Fruit fly (Drosophila melanogaster) whole organism, embryonic: ENCODE measurements around the gene CG32679.

Experiments used
- ATbp ChIP-seq: fragments of 200-800 bp; sonication (Bioruptor generic); optimal IDR thresholded peaks from 2 replicates; lab custom pipeline; 2017; ENCODE audit warnings: missing biosample characterization, mild to moderate bottlenecking, missing genetic modification characterization, missing genetic modification reagents
- BtbVII ChIP-seq: fragments of 200-800 bp; sonication (Bioruptor generic); optimal IDR thresholded peaks from 3 replicates; lab custom pipeline; 2017; ENCODE audit warnings: missing biosample characterization, mild to moderate bottlenecking, missing genetic modification characterization
- C15 ChIP-seq: fragments of 200-800 bp; sonication (Bioruptor generic); IDR thresholded peaks from 3 replicates; pipeline ENCODE4 v1.3.6; 2022; ENCODE audit warnings: missing biosample characterization, missing genetic modification characterization
- CG10431 ChIP-seq: fragments of 200-800 bp; sonication (Bioruptor generic); optimal IDR thresholded peaks from 3 replicates; lab custom pipeline; 2018; ENCODE audit warnings: missing biosample characterization, mild to moderate bottlenecking, missing genetic modification characterization
- CG10565 ChIP-seq: fragments of 200-800 bp; sonication (Bioruptor generic); optimal IDR thresholded peaks from 3 replicates; lab custom pipeline; 2016; ENCODE audit warnings: missing biosample characterization, mild to moderate bottlenecking, missing genetic modification characterization
- CG10979 ChIP-seq: fragments of 200-800 bp; sonication (Bioruptor generic); optimal IDR thresholded peaks from 2 replicates; lab custom pipeline; 2018; ENCODE audit warnings: missing biosample characterization, mild to moderate bottlenecking, missing genetic modification characterization, moderate library complexity
- CG12219 ChIP-seq: fragments of 200-800 bp; sonication (Bioruptor generic); optimal IDR thresholded peaks from 3 replicates; lab custom pipeline; 2018; ENCODE audit warnings: missing biosample characterization, mild to moderate bottlenecking, missing genetic modification characterization
- CG1233 ChIP-seq: fragments of 200-800 bp; sonication (Bioruptor generic); optimal IDR thresholded peaks from 4 replicates; lab custom pipeline; 2018; ENCODE audit warnings: missing biosample characterization, mild to moderate bottlenecking, missing genetic modification characterization
- CG15073 ChIP-seq: fragments of 200-800 bp; sonication (Bioruptor generic); optimal IDR thresholded peaks from 2 replicates; lab custom pipeline; 2016; ENCODE audit warnings: missing biosample characterization, missing genetic modification characterization
- CG2116 ChIP-seq: fragments of 200-800 bp; sonication (Bioruptor generic); optimal IDR thresholded peaks from 3 replicates; lab custom pipeline; 2018; ENCODE audit warnings: missing biosample characterization, mild to moderate bottlenecking, missing genetic modification characterization
- CG2120 ChIP-seq: fragments of 200-800 bp; sonication (Bioruptor generic); optimal IDR thresholded peaks from 3 replicates; lab custom pipeline; 2016; ENCODE audit warnings: missing biosample characterization, missing genetic modification characterization
- CG2678 ChIP-seq: fragments of 200-800 bp; sonication (Bioruptor generic); optimal IDR thresholded peaks from 3 replicates; lab custom pipeline; 2019; ENCODE audit warnings: missing biosample characterization, mild to moderate bottlenecking, missing genetic modification characterization, moderate library complexity
- CG30403 ChIP-seq: fragments of 200-800 bp; sonication (Bioruptor generic); optimal IDR thresholded peaks from 3 replicates; lab custom pipeline; 2016; ENCODE audit warnings: missing biosample characterization, missing genetic modification characterization
- CG3847 ChIP-seq: fragments of 200-800 bp; sonication (Bioruptor generic); IDR thresholded peaks from 2 replicates; pipeline ENCODE4 v1.3.6; 2022; ENCODE audit warnings: missing biosample characterization, missing genetic modification characterization
- CG4730 ChIP-seq: fragments of 200-800 bp; sonication (Bioruptor generic); IDR thresholded peaks from 2 replicates; pipeline ENCODE4 v1.3.6; 2022; ENCODE audit warnings: missing biosample characterization, missing genetic modification characterization
- CG5180 ChIP-seq: fragments of 200-800 bp; sonication (Bioruptor generic); optimal IDR thresholded peaks from 3 replicates; lab custom pipeline; 2017; ENCODE audit warnings: missing biosample characterization, missing genetic modification characterization, mild to moderate bottlenecking, moderate library complexity, missing genetic modification reagents
- CG7271 ChIP-seq: fragments of 200-800 bp; sonication (Bioruptor generic); optimal IDR thresholded peaks from 2 replicates; lab custom pipeline; 2018; ENCODE audit warnings: missing biosample characterization, mild to moderate bottlenecking, missing genetic modification characterization, moderate library complexity
- CG7839 ChIP-seq: fragments of 200-800 bp; sonication (Bioruptor generic); optimal IDR thresholded peaks from 3 replicates; lab custom pipeline; 2018; ENCODE audit warnings: missing biosample characterization, mild to moderate bottlenecking, missing genetic modification characterization, moderate library complexity
- CG8089 ChIP-seq: fragments of 200-800 bp; sonication (Bioruptor generic); optimal IDR thresholded peaks from 3 replicates; lab custom pipeline; 2016; ENCODE audit warnings: missing biosample characterization, missing genetic modification characterization
- CHES-1-like ChIP-seq: fragments of 200-800 bp; sonication (Bioruptor generic); optimal IDR thresholded peaks from 2 replicates; lab custom pipeline; 2016; ENCODE audit warnings: missing biosample characterization, missing genetic modification characterization
- Chrac-16 ChIP-seq: fragments of 200-800 bp; sonication (Bioruptor generic); optimal IDR thresholded peaks from 3 replicates; lab custom pipeline; 2016; ENCODE audit warnings: missing biosample characterization, missing genetic modification characterization
- CoRest ChIP-seq: fragments of 200-800 bp; sonication (Bioruptor generic); optimal IDR thresholded peaks from 3 replicates; lab custom pipeline; 2018; ENCODE audit warnings: missing biosample characterization, mild to moderate bottlenecking, missing genetic modification characterization, moderate library complexity
- Deaf1 ChIP-seq: fragments of 200-800 bp; optimal IDR thresholded peaks from 3 replicates; lab custom pipeline; 2019; ENCODE audit warnings: missing biosample characterization, mild to moderate bottlenecking, missing genetic modification characterization, moderate library complexity
- ERR ChIP-seq: fragments of 200-800 bp; sonication (Bioruptor generic); optimal IDR thresholded peaks from 2 replicates; lab custom pipeline; 2016; ENCODE audit warnings: missing biosample characterization, missing genetic modification characterization
- Ets97D ChIP-seq: fragments of 200-800 bp; sonication (Bioruptor generic); optimal IDR thresholded peaks from 3 replicates; lab custom pipeline; 2016; ENCODE audit warnings: missing biosample characterization, missing genetic modification characterization
- Fer3 ChIP-seq: fragments of 200-800 bp; sonication (Bioruptor generic); optimal IDR thresholded peaks from 2 replicates; lab custom pipeline; 2018; ENCODE audit warnings: missing biosample characterization, mild to moderate bottlenecking, missing genetic modification characterization, moderate library complexity
- HLH54F ChIP-seq: fragments of 200-800 bp; sonication (Bioruptor generic); optimal IDR thresholded peaks from 3 replicates; lab custom pipeline; 2016; ENCODE audit warnings: missing biosample characterization, missing genetic modification characterization
- Hr39 ChIP-seq: fragments of >200 bp; optimal IDR thresholded peaks from 2 replicates; lab custom pipeline; 2017
- Med ChIP-seq: fragments of 200-800 bp; sonication (Bioruptor generic); peaks from one replicate; lab custom pipeline; 2016; ENCODE audit warnings: missing biosample characterization, missing genetic modification characterization, mild to moderate bottlenecking, inconsistent platforms, moderate library complexity
- Ravus ChIP-seq: fragments of 200-800 bp; sonication (Bioruptor generic); IDR thresholded peaks from 2 replicates; pipeline ENCODE4 v1.3.6; 2022; ENCODE audit warnings: missing biosample characterization, missing genetic modification characterization
- Ssrp ChIP-seq: fragments of 200-800 bp; sonication (Bioruptor generic); optimal IDR thresholded peaks from 2 replicates; lab custom pipeline; 2018; ENCODE audit warnings: missing biosample characterization, mild to moderate bottlenecking, missing genetic modification characterization, moderate library complexity
- Xbp1 ChIP-seq: fragments of 200-800 bp; sonication (Bioruptor generic); optimal IDR thresholded peaks from 3 replicates; lab custom pipeline; 2016; ENCODE audit warnings: missing biosample characterization, mild to moderate bottlenecking, missing genetic modification characterization
- ara ChIP-seq: fragments of 200-800 bp; sonication (Bioruptor generic); IDR thresholded peaks from 2 replicates; pipeline ENCODE4 v1.3.6; 2022; ENCODE audit warnings: missing biosample characterization, missing genetic modification characterization
- bcd ChIP-seq: fragments of 200-800 bp; sonication (Bioruptor generic); optimal IDR thresholded peaks from 2 replicates; lab custom pipeline; 2017; ENCODE audit warnings: missing biosample characterization, mild to moderate bottlenecking, missing genetic modification characterization
- btn ChIP-seq: fragments of 200-800 bp; sonication (Bioruptor generic); optimal IDR thresholded peaks from 2 replicates; lab custom pipeline; 2016; ENCODE audit warnings: missing biosample characterization, missing genetic modification characterization
- danr ChIP-seq: fragments of 200-800 bp; sonication (Bioruptor generic); IDR thresholded peaks from 2 replicates; pipeline ENCODE4 v1.3.6; 2022; ENCODE audit warnings: missing biosample characterization, missing genetic modification characterization
- gem ChIP-seq: fragments of 200-800 bp; sonication (Bioruptor generic); optimal IDR thresholded peaks from 2 replicates; lab custom pipeline; 2019; ENCODE audit warnings: missing biosample characterization, mild to moderate bottlenecking, missing genetic modification characterization, moderate library complexity
- grau ChIP-seq: fragments of 200-800 bp; optimal IDR thresholded peaks from 3 replicates; lab custom pipeline; 2019; ENCODE audit warnings: missing biosample characterization, mild to moderate bottlenecking, missing genetic modification characterization, moderate library complexity
- gsb-n ChIP-seq: fragments of 200-800 bp; sonication (Bioruptor generic); optimal IDR thresholded peaks from 3 replicates; lab custom pipeline; 2018; ENCODE audit warnings: missing biosample characterization, mild to moderate bottlenecking, missing genetic modification characterization
- ham ChIP-seq: fragments of 200-800 bp; sonication (Bioruptor generic); IDR thresholded peaks from 2 replicates; pipeline ENCODE4 v1.3.6; 2022; ENCODE audit warnings: missing biosample characterization, missing genetic modification characterization
- hb ChIP-seq: fragments of 200-800 bp; sonication (Bioruptor generic); IDR thresholded peaks from 3 replicates; pipeline ENCODE4 v1.3.6; 2022; ENCODE audit warnings: missing biosample characterization, missing genetic modification characterization; ENCODE audit not compliant: partially characterized antibody
- kay ChIP-seq: fragments of 200-800 bp; sonication (Bioruptor generic); optimal IDR thresholded peaks from 2 replicates; lab custom pipeline; 2016; ENCODE audit warnings: missing biosample characterization, missing genetic modification characterization
- lab ChIP-seq: fragments of 200-800 bp; sonication (Bioruptor generic); optimal IDR thresholded peaks from 3 replicates; lab custom pipeline; 2017; ENCODE audit warnings: missing biosample characterization, missing genetic modification characterization, mild to moderate bottlenecking, moderate library complexity, missing genetic modification reagents
- lola ChIP-seq, 3 experiments: fragments of >200 bp in 2 of 3; fragments of 200-800 bp in 1 of 3; sonication (Bioruptor generic) in 1 of 3; optimal IDR thresholded peaks; 2 replicates each; lab custom pipeline; 2017 to 2019; ENCODE audit warnings: missing biosample characterization in 3 of 3, missing genetic modification characterization in 3 of 3, mild to moderate bottlenecking in 1 of 3, moderate library complexity in 1 of 3
- mam ChIP-seq: fragments of 200-800 bp; sonication (Bioruptor generic); optimal IDR thresholded peaks from 3 replicates; lab custom pipeline; 2016; ENCODE audit warnings: missing biosample characterization, missing genetic modification characterization
- psq ChIP-seq: fragments of 200-800 bp; sonication (Bioruptor generic); optimal IDR thresholded peaks from 2 replicates; lab custom pipeline; 2017; ENCODE audit warnings: missing biosample characterization, missing genetic modification characterization
- shn ChIP-seq: fragments of 200-800 bp; sonication (Bioruptor generic); optimal IDR thresholded peaks from 3 replicates; lab custom pipeline; 2016; ENCODE audit warnings: missing biosample characterization, missing genetic modification characterization
- sob ChIP-seq: fragments of 200-800 bp; sonication (Bioruptor generic); IDR thresholded peaks from 2 replicates; pipeline ENCODE4 v1.3.6; 2022; ENCODE audit warnings: missing biosample characterization, missing genetic modification characterization
- tin ChIP-seq: fragments of 200-800 bp; sonication (Bioruptor generic); optimal IDR thresholded peaks from 3 replicates; lab custom pipeline; 2016; ENCODE audit warnings: missing biosample characterization, missing genetic modification characterization
- vnd ChIP-seq: fragments of 200-800 bp; sonication (Bioruptor generic); IDR thresholded peaks from 3 replicates; pipeline ENCODE4 v1.3.6; 2022; ENCODE audit warnings: missing biosample characterization, missing genetic modification characterization; ENCODE audit not compliant: partially characterized antibody

Gene CG32679

dm6 chrX:10362557-10363366 lies 4.5 kb downstream of the CG32679 start (continued):
- peak; percentile 44 for TF ChIP-seq gem (tag; lab: Kevin White, UChicago)
- TF ChIP-seq ham = no peak
- TF ChIP-seq CG10431 (GFP tag; lab: Kevin White, UChicago) = no peak
- no peak for TF ChIP-seq sob (GFP tag; lab: Robert Waterston, UW)
- TF ChIP-seq CG2116 (GFP tag; lab: Kevin White, UChicago) = no peak
- TF ChIP-seq tin = peak; percentile 9
- TF ChIP-seq ara (GFP tag; lab: Robert Waterston, UW) = no peak
- TF ChIP-seq CG8089 (GFP tag; lab: Kevin White, UChicago) = no peak
- no peak for TF ChIP-seq danr (GFP tag; lab: Robert Waterston, UW)
- no peak for TF ChIP-seq lab (GFP tag; lab: Kevin White, UChicago)
- no peak for TF ChIP-seq CG15073 (GFP tag; lab: Kevin White, UChicago)
- TF ChIP-seq CG3847 (GFP tag; lab: Robert Waterston, UW) = 0 out of 2 replicates have a peak, but pooled peaks have one; percentile 20
- TF ChIP-seq kay (GFP tag; lab: Kevin White, UChicago) = no peak
- TF ChIP-seq Chrac-16 (GFP tag; lab: Kevin White, UChicago) = peak; percentile 32
- no peak for TF ChIP-seq vnd (GFP tag; lab: Robert Waterston, UW)
- TF ChIP-seq ATbp (GFP tag; lab: Kevin White, UChicago) = peak; percentile 6
- TF ChIP-seq ERR (GFP tag; lab: Kevin White, UChicago) = no peak
- no peak for TF ChIP-seq CG5180 (GFP tag; lab: Kevin White, UChicago)
- peak; percentile 78 for TF ChIP-seq Med (GFP tag; lab: Kevin White, UChicago)
- TF ChIP-seq CG10979 (tag; lab: Kevin White, UChicago) = peak; percentile 48
- TF ChIP-seq CG7271 (tag; lab: Kevin White, UChicago) = no peak
- TF ChIP-seq CHES-1-like (GFP tag; lab: Kevin White, UChicago) = peak; percentile 15
- peak; percentile 22 for TF ChIP-seq BtbVII (GFP tag; lab: Kevin White, UChicago)
- TF ChIP-seq psq = no peak
- no peak for TF ChIP-seq btn (GFP tag; lab: Kevin White, UChicago)
- TF ChIP-seq CG7839 = peak; percentile 33
- TF ChIP-seq C15 = no peak
- peak; percentile 2 for TF ChIP-seq CG12219
- TF ChIP-seq Xbp1 (GFP tag; lab: Kevin White, UChicago) = peak; percentile 41
- peak; percentile 4 for TF ChIP-seq CG10565 (GFP tag; lab: Kevin White, UChicago)
- TF ChIP-seq mam (GFP tag; lab: Kevin White, UChicago) = peak; percentile 11
- no peak for TF ChIP-seq Fer3
- no peak for TF ChIP-seq Hr39
- TF ChIP-seq HLH54F = peak; percentile 14
- peak in 1 of 3 experiments; percentile 45 for TF ChIP-seq lola (GFP tag; optimal IDR thresholded peaks at IDR 0.05; lab: Kevin White, UChicago)
- TF ChIP-seq bcd (GFP tag; lab: Kevin White, UChicago) = peak; percentile 58
- TF ChIP-seq Deaf1 (tag; lab: Kevin White, UChicago) = no peak
- TF ChIP-seq shn (GFP tag; lab: Kevin White, UChicago) = no peak
- TF ChIP-seq CG30403 = peak; percentile 64
- no peak for TF ChIP-seq Ravus (GFP tag; lab: Robert Waterston, UW)
- peak; percentile 42 for TF ChIP-seq CoRest (tag; lab: Kevin White, UChicago)
- peak; percentile 11 for TF ChIP-seq CG1233
- TF ChIP-seq CG2120 (GFP tag; lab: Kevin White, UChicago) = peak; percentile 26
- peak; percentile 39 for TF ChIP-seq grau (tag; lab: Kevin White, UChicago)
- TF ChIP-seq CG2678 (tag; lab: Kevin White, UChicago) = peak; percentile 58
- no peak for TF ChIP-seq hb (GFP tag; lab: Robert Waterston, UW)
- TF ChIP-seq CG4730 (GFP tag; lab: Robert Waterston, UW) = no peak
- TF ChIP-seq gsb-n (tag; lab: Kevin White, UChicago) = no peak
- TF ChIP-seq Ets97D = no peak
- TF ChIP-seq Ssrp (tag; lab: Kevin White, UChicago) = peak; percentile 6
